Fruit fly (Drosophila melanogaster) whole organism, prepupa: Measurements from ENCODE around the gene Sgs5.

Experiments
- Blimp-1 ChIP-seq: fragments of 200-800 bp; sonication (Bioruptor generic); optimal IDR thresholded peaks from 3 replicates; lab custom pipeline; 2017; ENCODE audit warnings: missing biosample characterization, missing genetic modification characterization, mild to moderate bottlenecking, moderate library complexity, missing genetic modification reagents
- CG11762 ChIP-seq: fragments of 200-800 bp; sonication (Bioruptor generic); optimal IDR thresholded peaks from 3 replicates; lab custom pipeline; 2016; ENCODE audit warnings: missing biosample characterization, missing genetic modification characterization; ENCODE audit not compliant: insufficient read depth
- CG1621 ChIP-seq: fragments of 200-800 bp; sonication (Bioruptor generic); optimal IDR thresholded peaks from 3 replicates; lab custom pipeline; 2018; ENCODE audit warnings: missing biosample characterization, mild to moderate bottlenecking, missing genetic modification characterization
- CG16779 ChIP-seq: fragments of 200-800 bp; sonication (Bioruptor generic); optimal IDR thresholded peaks from 3 replicates; lab custom pipeline; 2017; ENCODE audit warnings: missing biosample characterization, mild to moderate bottlenecking, missing genetic modification characterization
- CG3032 ChIP-seq: fragments of 200-800 bp; optimal IDR thresholded peaks from 2 replicates; lab custom pipeline; 2019; ENCODE audit warnings: missing biosample characterization, mild to moderate bottlenecking, missing genetic modification characterization, moderate library complexity
- CG4318 ChIP-seq: fragments of 200-800 bp; sonication (Bioruptor generic); optimal IDR thresholded peaks from 3 replicates; lab custom pipeline; 2017; ENCODE audit warnings: missing biosample characterization, mild to moderate bottlenecking, missing genetic modification characterization
- CG6792 ChIP-seq: fragments of 200-800 bp; sonication (Bioruptor generic); optimal IDR thresholded peaks from 3 replicates; lab custom pipeline; 2016; ENCODE audit warnings: missing biosample characterization, missing genetic modification characterization
- CG8632 ChIP-seq: fragments of 200-800 bp; sonication (Bioruptor generic); optimal IDR thresholded peaks from 3 replicates; lab custom pipeline; 2016; ENCODE audit warnings: missing biosample characterization, missing genetic modification characterization
- Eip75B ChIP-seq: fragments of 200-800 bp; sonication (Bioruptor generic); optimal IDR thresholded peaks from 3 replicates; lab custom pipeline; 2016; ENCODE audit warnings: missing biosample characterization, missing genetic modification characterization
- fd85E ChIP-seq: fragments of 200-800 bp; sonication (Bioruptor generic); optimal IDR thresholded peaks from 3 replicates; lab custom pipeline; 2016; ENCODE audit warnings: missing biosample characterization, missing genetic modification characterization
- lz ChIP-seq: fragments of 200-800 bp; sonication (Bioruptor generic); optimal IDR thresholded peaks from 3 replicates; lab custom pipeline; 2016; ENCODE audit warnings: missing biosample characterization, missing genetic modification characterization
- net ChIP-seq: fragments of 200-800 bp; sonication (Bioruptor generic); optimal IDR thresholded peaks from 3 replicates; lab custom pipeline; 2016; ENCODE audit warnings: missing biosample characterization, missing genetic modification characterization

- no peak for TF ChIP-seq fd85E
- peak; percentile 53 for TF ChIP-seq CG1621 (tag; lab: Kevin White, UChicago)
- TF ChIP-seq net (GFP tag; lab: Kevin White, UChicago) = peak; percentile 36
- TF ChIP-seq Blimp-1 (GFP tag; lab: Kevin White, UChicago) = no peak
- TF ChIP-seq CG4318 (GFP tag; lab: Kevin White, UChicago) = no peak
- TF ChIP-seq CG8632 = no peak
- TF ChIP-seq CG11762 (GFP tag; lab: Kevin White, UChicago) = peak; percentile 32
- peak; percentile 80 for TF ChIP-seq CG16779
- TF ChIP-seq Eip75B (GFP tag; lab: Kevin White, UChicago) = peak; percentile 10
- TF ChIP-seq CG6792 (GFP tag; lab: Kevin White, UChicago) = no peak
- TF ChIP-seq lz (GFP tag; lab: Kevin White, UChicago) = no peak
- peak; percentile 57 for TF ChIP-seq CG3032
Observed at dm6 chr3R:17619726-17620282, 24.6 kb downstream of the Sgs5 start.
